Worm (Caenorhabditis elegans): Measurements from ENCODE around the gene sde-2.

The sde-2 gene

ce11 chrV:13647617-13648016 is 20.2 kb downstream of the sde-2 start:
- TF ChIP-seq nhr-25 (tag; optimal IDR thresholded peaks at IDR 0.05) (no peak), gmeb-1 (tag; optimal IDR thresholded peaks at IDR 0.05) (no peak), lin-39 (tag; optimal IDR thresholded peaks at IDR 0.05) (no peak), ztf-4 (tag; optimal IDR thresholded peaks at IDR 0.05) (no peak), ceh-16 (tag; optimal IDR thresholded peaks at IDR 0.05) (no peak), snpc-4 (tag; optimal IDR thresholded peaks at IDR 0.05) (no peak), ztf-11 (tag; optimal IDR thresholded peaks at IDR 0.05) (no peak), alr-1 (tag; optimal IDR thresholded peaks at IDR 0.05) (no peak), ceh-82 (tag; optimal IDR thresholded peaks at IDR 0.05) (no peak), blmp-1 (tag; optimal IDR thresholded peaks at IDR 0.05; ENCODE audit: insufficient read depth) (no peak), nhr-10 (tag; optimal IDR thresholded peaks at IDR 0.05) (no peak), unc-62 (GFP tag; optimal IDR thresholded peaks at IDR 0.05) (no peak), C34F6.9 (tag; optimal IDR thresholded peaks at IDR 0.05) (no peak), egl-27 (tag; optimal IDR thresholded peaks at IDR 0.05) (no peak)

- TF ChIP-seq Y55F3AM.14 (GFP tag; optimal IDR thresholded peaks at IDR 0.05), result peak; percentile 10
- TF ChIP-seq ama-1 (optimal IDR thresholded peaks at IDR 0.05), result peak; percentile 22
- TF ChIP-seq ztf-1 (GFP tag; conservative IDR thresholded peaks at IDR 0.05), result 0 out of 2 replicates have a peak, but pooled peaks have one; percentile 20
- TF ChIP-seq ZK546.5 (tag; optimal IDR thresholded peaks at IDR 0.05), result no peak
- peak; percentile 8 for TF ChIP-seq lin-13 (GFP tag; optimal IDR thresholded peaks at IDR 0.05)
- peak; percentile 75 for TF ChIP-seq ztf-4 (tag; optimal IDR thresholded peaks at IDR 0.05)
- peak; percentile 44 for TF ChIP-seq sma-3 (GFP tag; optimal IDR thresholded peaks at IDR 0.05)
- no peak for TF ChIP-seq mab-5 (tag; optimal IDR thresholded peaks at IDR 0.05)
- peak; percentile 53 for TF ChIP-seq nhr-25 (tag; optimal IDR thresholded peaks at IDR 0.05)
These were observed 22.5 kb downstream of the sde-2 start, which contains the start of gene H37A05.4 for ce11 chrV:13649730-13650349. Gene H37A05.4 (minus strand): TSS chrV:13649780.

DNA sequence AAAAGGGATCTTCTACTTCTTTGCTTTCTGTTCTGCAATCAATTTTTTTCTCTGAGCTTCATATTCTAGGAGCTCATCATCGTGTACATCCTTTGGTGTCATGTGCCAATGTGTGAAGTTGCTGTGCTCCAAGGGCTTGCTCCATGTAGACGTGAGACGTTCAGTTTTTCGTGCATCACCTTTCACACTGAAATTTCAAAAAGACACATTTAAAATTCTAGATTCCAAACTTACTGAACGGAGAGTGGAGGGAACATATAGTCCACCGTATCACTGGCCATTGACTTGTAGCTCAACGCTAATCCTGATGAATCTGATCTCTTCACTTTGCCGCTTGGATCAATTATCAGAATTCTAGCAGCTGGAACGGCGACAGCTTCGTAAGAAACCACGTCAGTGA is 23.4 kb downstream of the sde-2 start:
- TF ChIP-seq elt-3 (tag; optimal IDR thresholded peaks at IDR 0.05) (no peak), mab-5 (tag; optimal IDR thresholded peaks at IDR 0.05) (no peak), unc-55 (GFP tag; optimal IDR thresholded peaks at IDR 0.05) (no peak), skn-1 (tag; optimal IDR thresholded peaks at IDR 0.05) (no peak), lin-11 (tag; optimal IDR thresholded peaks at IDR 0.05) (no peak), ceh-16 (tag; optimal IDR thresholded peaks at IDR 0.05) (no peak), nhr-6 (tag; optimal IDR thresholded peaks at IDR 0.05) (no peak), ceh-82 (tag; optimal IDR thresholded peaks at IDR 0.05) (no peak), dmd-4 (tag; optimal IDR thresholded peaks at IDR 0.05) (no peak), nhr-77 (tag; optimal IDR thresholded peaks at IDR 0.05) (no peak), sma-3 (GFP tag; optimal IDR thresholded peaks at IDR 0.05) (no peak), blmp-1 (tag; optimal IDR thresholded peaks at IDR 0.05; ENCODE audit: insufficient read depth) (no peak), ztf-4 (tag; optimal IDR thresholded peaks at IDR 0.05) (no peak), lin-13 (GFP tag; optimal IDR thresholded peaks at IDR 0.05) (no peak), nhr-25 (tag; optimal IDR thresholded peaks at IDR 0.05) (no peak), nhr-237 (tag; optimal IDR thresholded peaks at IDR 0.05) (no peak), mbf-1 (tag; optimal IDR thresholded peaks at IDR 0.05) (no peak), ZK546.5 (tag; optimal IDR thresholded peaks at IDR 0.05) (no peak), Y55F3AM.14 (GFP tag; optimal IDR thresholded peaks at IDR 0.05) (no peak)

DNA sequence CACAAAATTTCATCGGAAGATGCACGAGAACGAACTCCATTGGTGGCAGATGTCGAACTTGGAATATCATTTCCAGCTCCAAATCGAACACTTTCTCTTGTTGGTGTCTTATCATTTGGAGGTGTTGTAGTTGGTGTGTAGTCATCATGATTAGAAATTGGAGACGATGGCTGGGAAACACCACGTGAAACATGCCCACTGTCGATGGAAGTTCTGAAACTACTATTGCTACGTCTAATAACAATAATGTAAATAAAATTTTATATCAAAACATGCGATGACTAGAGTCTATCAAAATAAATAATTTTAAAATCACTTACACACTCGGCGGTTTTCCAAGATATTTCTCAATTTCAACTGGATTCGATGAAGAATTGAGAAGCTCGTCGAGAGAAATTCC is 24.9 kb downstream of the sde-2 start:
- TF ChIP-seq mbf-1 (tag; optimal IDR thresholded peaks at IDR 0.05), result no peak
- TF ChIP-seq lin-13 (GFP tag; optimal IDR thresholded peaks at IDR 0.05), result no peak
- no peak for TF ChIP-seq ama-1 (optimal IDR thresholded peaks at IDR 0.05)
- TF ChIP-seq ztf-4 (tag; optimal IDR thresholded peaks at IDR 0.05), result no peak

ce11 chrV:13653713-13654393 is 26.5 kb downstream of the sde-2 start, which contains the start of gene lpin-1:
Gene lpin-1 (minus strand): TSS chrV:13654129.
- no peak for TF ChIP-seq lin-39 (tag; optimal IDR thresholded peaks at IDR 0.05)
- TF ChIP-seq peb-1 (tag; optimal IDR thresholded peaks at IDR 0.05), result no peak
- TF ChIP-seq snpc-4 (tag; optimal IDR thresholded peaks at IDR 0.05), result no peak
- TF ChIP-seq mab-5 (tag; optimal IDR thresholded peaks at IDR 0.05), result no peak
- peak; percentile 63 for TF ChIP-seq sma-9 (GFP tag; optimal IDR thresholded peaks at IDR 0.05)
- TF ChIP-seq sma-9 (tag; optimal IDR thresholded peaks at IDR 0.05), result no peak
- TF ChIP-seq nhr-129 (tag; optimal IDR thresholded peaks at IDR 0.05), result no peak
- peak; percentile 45 for TF ChIP-seq sma-3 (GFP tag; optimal IDR thresholded peaks at IDR 0.05)
- TF ChIP-seq elt-3 (tag; optimal IDR thresholded peaks at IDR 0.05), result no peak
- TF ChIP-seq unc-39 (tag; optimal IDR thresholded peaks at IDR 0.05), result no peak
- peak; percentile 39 for TF ChIP-seq ama-1 (optimal IDR thresholded peaks at IDR 0.05)
- peak; percentile 9 for TF ChIP-seq F13H6.1 (tag; optimal IDR thresholded peaks at IDR 0.05)
- TF ChIP-seq fos-1 (tag; optimal IDR thresholded peaks at IDR 0.05), result peak; percentile 63
- peak; percentile 52 for TF ChIP-seq nhr-21 (tag; optimal IDR thresholded peaks at IDR 0.05)
- TF ChIP-seq elt-1 (tag; optimal IDR thresholded peaks at IDR 0.05), result no peak
- peak; percentile 39 for TF ChIP-seq blmp-1 (tag; optimal IDR thresholded peaks at IDR 0.05; ENCODE audit: insufficient read depth)

Measured in whole organism, L2 larva.